Fruit fly (Drosophila melanogaster) whole organism: ENCODE data around the gene CG10467.

ENCODE experiments used
- CG8478 ChIP-seq: fragments of >200 bp; optimal IDR thresholded peaks from 2 replicates; lab custom pipeline; 2018; ENCODE audit warnings: inconsistent platforms
- pan ChIP-seq: fragments of >200 bp; optimal IDR thresholded peaks from 2 replicates; lab custom pipeline; 2017
- psq ChIP-seq: fragments of >200 bp; optimal IDR thresholded peaks from 2 replicates; lab custom pipeline; 2017
- usp ChIP-seq: fragments of >200 bp; optimal IDR thresholded peaks from 2 replicates; lab custom pipeline; 2017; ENCODE audit warnings: missing biosample characterization, missing genetic modification characterization, mixed read lengths

DNA sequence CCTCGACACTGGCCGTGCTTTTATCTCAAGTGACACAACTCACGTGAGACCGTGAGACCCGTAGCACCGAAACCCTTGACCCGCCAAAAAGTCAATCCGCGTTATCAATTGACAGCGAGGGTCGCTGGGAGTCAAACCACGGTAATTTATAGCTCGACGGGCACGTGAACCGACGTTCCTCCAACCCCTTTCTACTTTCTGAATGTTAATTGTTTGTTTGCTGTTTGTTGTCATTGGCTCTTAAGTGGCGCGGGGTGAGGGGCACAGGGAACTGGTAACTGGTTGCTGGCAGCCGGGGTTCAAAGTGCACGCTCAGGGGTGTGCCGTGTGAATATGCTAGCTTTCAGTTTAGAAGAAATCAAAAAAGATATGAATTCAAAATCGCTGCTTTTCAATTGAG lies 12.2 kb upstream of the CG10467 start:
- TF ChIP-seq psq: no peak
- TF ChIP-seq CG8478 (lab: Kevin White, UChicago): no peak
- TF ChIP-seq pan (lab: Kevin White, UChicago): no peak
- no peak for TF ChIP-seq usp
